Worm (Caenorhabditis elegans): ENCODE results near the gene nxf-1.

- no peak for TF ChIP-seq pha-4 (GFP tag; IDR thresholded peaks at IDR 0.05)
- no peak for TF ChIP-seq pha-4 (tag; optimal IDR thresholded peaks at IDR 0.05)
- no peak for TF ChIP-seq pqm-1 (tag; optimal IDR thresholded peaks at IDR 0.05)
These were observed 2.8 kb downstream of the nxf-1 start for ce11 chrV:14411989-14412388.
